Fruit fly (Drosophila melanogaster) whole organism, embryonic: ENCODE results near the gene CG13721.

Source experiments
- Aef1 ChIP-seq: fragments of 200-800 bp; sonication (Bioruptor generic); IDR thresholded peaks from 3 replicates; pipeline ENCODE4 v1.3.6; 2022; ENCODE audit warnings: missing biosample characterization, missing genetic modification characterization
- Atf6 ChIP-seq: fragments of 200-800 bp; sonication (Bioruptor generic); IDR thresholded peaks from 2 replicates; pipeline ENCODE4 v1.3.6; 2022; ENCODE audit warnings: missing biosample characterization, missing genetic modification characterization
- Blimp-1 ChIP-seq: fragments of 200-800 bp; sonication (Bioruptor generic); optimal IDR thresholded peaks from 3 replicates; lab custom pipeline; 2018; ENCODE audit warnings: missing biosample characterization, missing genetic modification characterization, mild to moderate bottlenecking, moderate library complexity, missing genetic modification reagents
- CG10209 ChIP-seq: fragments of 200-800 bp; sonication (Bioruptor generic); optimal IDR thresholded peaks from 3 replicates; lab custom pipeline; 2017; ENCODE audit warnings: missing biosample characterization, mild to moderate bottlenecking, missing genetic modification characterization, missing genetic modification reagents
- CG11247 ChIP-seq: fragments of 200-800 bp; sonication (Bioruptor generic); IDR thresholded peaks from 2 replicates; pipeline ENCODE4 v1.3.6; 2022; ENCODE audit warnings: missing biosample characterization, missing genetic modification characterization
- CG1233 ChIP-seq: fragments of 200-800 bp; sonication (Bioruptor generic); optimal IDR thresholded peaks from 4 replicates; lab custom pipeline; 2018; ENCODE audit warnings: missing biosample characterization, mild to moderate bottlenecking, missing genetic modification characterization
- CG12769 ChIP-seq: fragments of 200-800 bp; sonication (Bioruptor generic); optimal IDR thresholded peaks from 2 replicates; lab custom pipeline; 2019; ENCODE audit warnings: missing biosample characterization, mild to moderate bottlenecking, missing genetic modification characterization, moderate library complexity
- CG13424 ChIP-seq: fragments of 200-800 bp; sonication (Bioruptor generic); optimal IDR thresholded peaks from 2 replicates; lab custom pipeline; 2019; ENCODE audit warnings: missing biosample characterization, mild to moderate bottlenecking, missing genetic modification characterization, moderate library complexity
- CG15269 ChIP-seq: fragments of 200-800 bp; sonication (Bioruptor generic); optimal IDR thresholded peaks from 2 replicates; lab custom pipeline; 2018; ENCODE audit warnings: missing biosample characterization, mild to moderate bottlenecking, missing genetic modification characterization, moderate library complexity
- CG2116 ChIP-seq: fragments of 200-800 bp; sonication (Bioruptor generic); optimal IDR thresholded peaks from 3 replicates; lab custom pipeline; 2018; ENCODE audit warnings: missing biosample characterization, mild to moderate bottlenecking, missing genetic modification characterization
- CG2678 ChIP-seq: fragments of 200-800 bp; sonication (Bioruptor generic); optimal IDR thresholded peaks from 3 replicates; lab custom pipeline; 2019; ENCODE audit warnings: missing biosample characterization, mild to moderate bottlenecking, missing genetic modification characterization, moderate library complexity
- CG30403 ChIP-seq: fragments of 200-800 bp; sonication (Bioruptor generic); optimal IDR thresholded peaks from 3 replicates; lab custom pipeline; 2016; ENCODE audit warnings: missing biosample characterization, missing genetic modification characterization
- CG31441 ChIP-seq: fragments of 200-800 bp; sonication (Bioruptor generic); IDR thresholded peaks from 2 replicates; pipeline ENCODE4 v1.3.6; 2022; ENCODE audit warnings: missing biosample characterization, missing genetic modification characterization
- CG6689 ChIP-seq: fragments of 200-800 bp; sonication (Bioruptor generic); IDR thresholded peaks from 2 replicates; pipeline ENCODE4 v1.3.6; 2022; ENCODE audit warnings: missing biosample characterization, missing genetic modification characterization
- CG9876 ChIP-seq: fragments of 200-800 bp; sonication (Bioruptor generic); optimal IDR thresholded peaks from 2 replicates; lab custom pipeline; 2016; ENCODE audit warnings: missing biosample characterization, missing genetic modification characterization
- D19A ChIP-seq: fragments of 200-800 bp; optimal IDR thresholded peaks from 3 replicates; lab custom pipeline; 2019; ENCODE audit warnings: missing biosample characterization, mild to moderate bottlenecking, missing genetic modification characterization, moderate library complexity
- E2f1 ChIP-seq: fragments of 200-800 bp; sonication (Bioruptor generic); IDR thresholded peaks from 2 replicates; pipeline ENCODE4 v1.3.6; 2022; ENCODE audit warnings: missing biosample characterization, missing genetic modification characterization
- Ets65A ChIP-seq: fragments of 200-800 bp; sonication (Bioruptor generic); peaks from one replicate; lab custom pipeline; 2016; ENCODE audit warnings: missing biosample characterization, missing genetic modification characterization
- Hsf ChIP-seq: fragments of 200-800 bp; sonication (Bioruptor generic); optimal IDR thresholded peaks from 3 replicates; lab custom pipeline; 2016; ENCODE audit warnings: missing biosample characterization, missing genetic modification characterization
- NC2α ChIP-seq: fragments of 200-800 bp; sonication (Bioruptor generic); optimal IDR thresholded peaks from 2 replicates; lab custom pipeline; 2016; ENCODE audit warnings: missing biosample characterization, missing genetic modification characterization
- Nf-YB ChIP-seq: fragments of 200-800 bp; sonication (Bioruptor generic); optimal IDR thresholded peaks from 3 replicates; lab custom pipeline; 2019; ENCODE audit warnings: missing biosample characterization, mild to moderate bottlenecking, missing genetic modification characterization, moderate library complexity
- PHDP ChIP-seq: fragments of 200-800 bp; sonication (Bioruptor generic); optimal IDR thresholded peaks from 3 replicates; lab custom pipeline; 2018; ENCODE audit warnings: missing biosample characterization, mild to moderate bottlenecking, missing genetic modification characterization, moderate library complexity
- Ptx1 ChIP-seq: fragments of 200-800 bp; sonication (Bioruptor generic); IDR thresholded peaks from 2 replicates; pipeline ENCODE4 v1.3.6; 2022; ENCODE audit warnings: missing biosample characterization, missing genetic modification characterization
- Scr ChIP-seq: fragments of 200-800 bp; sonication (Bioruptor generic); IDR thresholded peaks from 2 replicates; pipeline ENCODE4 v1.3.6; 2022; ENCODE audit warnings: missing biosample characterization, missing genetic modification characterization; ENCODE audit not compliant: partially characterized antibody
- Sox102F ChIP-seq: fragments of 200-800 bp; sonication (Bioruptor generic); optimal IDR thresholded peaks from 2 replicates; lab custom pipeline; 2018; ENCODE audit warnings: missing biosample characterization, mild to moderate bottlenecking, missing genetic modification characterization, moderate library complexity
- amos ChIP-seq: fragments of 200-800 bp; sonication (Bioruptor generic); IDR thresholded peaks from 2 replicates; pipeline ENCODE4 v1.3.6; 2022; ENCODE audit warnings: missing biosample characterization, missing genetic modification characterization; ENCODE audit not compliant: partially characterized antibody
- dmrt99B ChIP-seq: fragments of 200-800 bp; sonication (Bioruptor generic); optimal IDR thresholded peaks from 2 replicates; lab custom pipeline; 2018; ENCODE audit warnings: missing biosample characterization, mild to moderate bottlenecking, missing genetic modification characterization, moderate library complexity
- dpn ChIP-seq, 2 experiments: fragments of 200-800 bp; sonication (Bioruptor generic); optimal IDR thresholded peaks; 3 replicates each; lab custom pipeline; 2016; ENCODE audit warnings: missing biosample characterization in 2 of 2, missing genetic modification characterization in 2 of 2
- dysf ChIP-seq: fragments of 200-800 bp; sonication (Bioruptor generic); IDR thresholded peaks from 3 replicates; pipeline ENCODE4 v1.3.6; 2022; ENCODE audit warnings: missing biosample characterization, missing genetic modification characterization
- kay ChIP-seq: fragments of 200-800 bp; sonication (Bioruptor generic); optimal IDR thresholded peaks from 2 replicates; lab custom pipeline; 2016; ENCODE audit warnings: missing biosample characterization, missing genetic modification characterization
- lab ChIP-seq: fragments of 200-800 bp; sonication (Bioruptor generic); optimal IDR thresholded peaks from 3 replicates; lab custom pipeline; 2017; ENCODE audit warnings: missing biosample characterization, missing genetic modification characterization, mild to moderate bottlenecking, moderate library complexity, missing genetic modification reagents
- lmd ChIP-seq: fragments of 200-800 bp; sonication (Bioruptor generic); IDR thresholded peaks from 2 replicates; pipeline ENCODE4 v1.3.6; 2022; ENCODE audit warnings: missing biosample characterization, missing genetic modification characterization
- salm ChIP-seq: fragments of 200-800 bp; sonication (Bioruptor generic); optimal IDR thresholded peaks from 2 replicates; lab custom pipeline; 2018; ENCODE audit warnings: missing biosample characterization, mild to moderate bottlenecking, missing genetic modification characterization
- tgo ChIP-seq: fragments of 200-800 bp; sonication (Bioruptor generic); IDR thresholded peaks from 3 replicates; pipeline ENCODE4 v1.3.6; 2022; ENCODE audit warnings: missing biosample characterization, missing genetic modification characterization
- trh ChIP-seq: fragments of 200-800 bp; sonication (Bioruptor generic); optimal IDR thresholded peaks from 2 replicates; lab custom pipeline; 2016; ENCODE audit warnings: missing biosample characterization, missing genetic modification characterization
- ttk ChIP-seq: fragments of 200-800 bp; sonication (Bioruptor generic); IDR thresholded peaks from 2 replicates; pipeline ENCODE4 v2.1.2; 2022; ENCODE audit warnings: missing biosample characterization, missing genetic modification characterization
- wdn ChIP-seq: fragments of 200-800 bp; sonication (Bioruptor generic); IDR thresholded peaks from 2 replicates; pipeline ENCODE4 v1.3.6; 2022; ENCODE audit warnings: missing biosample characterization, missing genetic modification characterization

Gene CG13721

DNA sequence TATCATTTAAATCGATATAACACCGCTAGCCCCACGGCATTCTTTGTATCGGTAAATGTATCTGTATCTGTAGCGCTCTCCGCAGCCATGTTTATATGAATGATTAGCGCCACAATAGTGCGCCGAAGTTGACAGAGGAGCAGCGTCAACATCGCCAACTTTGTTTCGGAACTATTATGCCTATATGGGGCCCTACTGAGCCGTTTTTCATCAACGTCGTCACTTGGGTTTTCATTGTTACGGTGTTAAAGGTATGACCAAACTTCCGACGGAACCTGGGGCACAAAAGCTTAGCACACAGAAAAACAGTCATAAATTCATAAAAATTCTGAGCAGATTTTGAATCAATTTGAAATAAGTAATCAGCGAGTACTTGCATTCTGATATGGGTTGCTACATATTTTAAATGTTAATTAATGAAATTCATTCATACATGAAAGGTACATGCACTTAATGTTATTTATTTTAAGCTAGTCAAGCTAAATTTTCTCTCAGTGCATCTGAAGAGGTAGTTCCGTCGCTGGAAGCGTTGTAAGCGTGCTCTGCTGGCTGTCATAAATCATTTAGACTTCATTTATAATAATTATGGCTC, 36.0 kb downstream of the CG13721 start, which contains the start of gene CG15023 (continued):
- TF ChIP-seq lab (peak; percentile 47), E2f1 (GFP tag; lab: Robert Waterston, UW) (0 out of 2 replicates have a peak, but pooled peaks have one; percentile 17), NC2α (no peak), CG12769 (tag; lab: Kevin White, UChicago) (peak; percentile 16), CG31441 (GFP tag; lab: Robert Waterston, UW) (0 out of 2 replicates have a peak, but pooled peaks have one; percentile 26), trh (GFP tag; lab: Kevin White, UChicago) (no peak), CG6689 (GFP tag; lab: Robert Waterston, UW) (peak; percentile 25; the same call in 1 of the 2 replicates), Ets65A (GFP tag; lab: Kevin White, UChicago) (peak; percentile 12), CG2678 (tag; lab: Kevin White, UChicago) (peak; percentile 56), amos (no peak), CG11247 (GFP tag; lab: Robert Waterston, UW) (0 out of 2 replicates have a peak, but pooled peaks have one; percentile 19), CG30403 (GFP tag; lab: Kevin White, UChicago) (peak; percentile 19), dysf (GFP tag; lab: Robert Waterston, UW) (peak; percentile 69; the same call in 2 of the 3 replicates), CG9876 (GFP tag; lab: Kevin White, UChicago) (no peak), tgo (GFP tag; lab: Robert Waterston, UW) (peak; percentile 55; the same call in 2 of the 3 replicates), CG1233 (GFP tag; lab: Kevin White, UChicago) (no peak), D19A (tag; lab: Kevin White, UChicago) (no peak), Nf-YB (GFP tag; lab: Kevin White, UChicago) (no peak), Ptx1 (GFP tag; lab: Robert Waterston, UW) (peak; percentile 46), PHDP (tag; lab: Kevin White, UChicago) (peak; percentile 30), CG13424 (tag; lab: Kevin White, UChicago) (peak; percentile 45), Scr (GFP tag; lab: Robert Waterston, UW) (no peak), lmd (GFP tag; lab: Robert Waterston, UW) (peak; percentile 42; the same call in 1 of the 2 replicates), CG10209 (GFP tag; lab: Kevin White, UChicago) (peak; percentile 15), Hsf (GFP tag; lab: Kevin White, UChicago) (peak; percentile 21), Aef1 (GFP tag; lab: Robert Waterston, UW) (peak; percentile 38; the same call in 2 of the 3 replicates), ttk (GFP tag; lab: Robert Waterston, UW) (no peak), Atf6 (GFP tag; lab: Robert Waterston, UW) (0 out of 2 replicates have a peak, but pooled peaks have one; percentile 7), dmrt99B (tag; lab: Kevin White, UChicago) (peak; percentile 34), CG2116 (GFP tag; lab: Kevin White, UChicago) (no peak), CG15269 (tag; lab: Kevin White, UChicago) (peak; percentile 67), dpn (GFP tag; optimal IDR thresholded peaks at IDR 0.05; lab: Kevin White, UChicago) (peak in 1 of 2 experiments; percentile 6), Blimp-1 (GFP tag; lab: Kevin White, UChicago) (no peak), Sox102F (GFP tag; lab: Kevin White, UChicago) (peak; percentile 19), kay (no peak), wdn (GFP tag; lab: Robert Waterston, UW) (no peak), salm (tag; lab: Kevin White, UChicago) (no peak)
